Worm (Caenorhabditis elegans): Measurements from ENCODE around the gene col-172.

DNA sequence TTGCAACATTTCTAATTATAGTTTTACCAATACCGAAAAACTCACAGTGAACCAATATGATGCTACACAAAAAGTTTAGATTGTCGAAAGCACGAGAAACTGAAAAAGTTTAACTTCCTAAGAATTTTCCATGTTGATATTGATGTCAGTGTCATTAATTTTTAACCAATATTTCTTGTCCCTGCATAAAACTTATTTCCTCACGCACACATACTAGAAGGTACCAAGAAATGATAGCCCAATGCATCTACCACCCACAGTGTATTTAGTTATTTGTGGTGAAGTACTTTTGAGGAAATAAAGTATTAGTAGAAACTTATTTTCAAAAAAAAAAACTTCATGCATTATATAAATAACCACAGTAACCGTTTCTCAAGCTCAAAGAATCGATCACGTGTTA, 41.2 kb upstream of the col-172 start, which contains the start of gene aexr-2:
- TF ChIP-seq ztf-29 (GFP tag; IDR thresholded peaks at IDR 0.05) (no peak), T22C8.4 (GFP tag; IDR thresholded peaks at IDR 0.05) (no peak), ztf-23 (GFP tag; IDR thresholded peaks at IDR 0.05) (no peak), flt-1 (GFP tag; IDR thresholded peaks at IDR 0.05) (no peak), ref-1 (GFP tag; conservative IDR thresholded peaks at IDR 0.05) (no peak), klf-2 (GFP tag; conservative IDR thresholded peaks at IDR 0.05) (no peak), cog-1 (tag; optimal IDR thresholded peaks at IDR 0.05) (no peak), tab-1 (GFP tag; IDR thresholded peaks at IDR 0.05) (no peak)
